Worm (Caenorhabditis elegans): ENCODE data around the gene tni-4.
"Not testable (repeated sequence)": the region's sequence is repeated elsewhere in the genome, so short reads cannot be mapped to it uniquely, and the experiment has no call there.

Gene tni-4

DNA sequence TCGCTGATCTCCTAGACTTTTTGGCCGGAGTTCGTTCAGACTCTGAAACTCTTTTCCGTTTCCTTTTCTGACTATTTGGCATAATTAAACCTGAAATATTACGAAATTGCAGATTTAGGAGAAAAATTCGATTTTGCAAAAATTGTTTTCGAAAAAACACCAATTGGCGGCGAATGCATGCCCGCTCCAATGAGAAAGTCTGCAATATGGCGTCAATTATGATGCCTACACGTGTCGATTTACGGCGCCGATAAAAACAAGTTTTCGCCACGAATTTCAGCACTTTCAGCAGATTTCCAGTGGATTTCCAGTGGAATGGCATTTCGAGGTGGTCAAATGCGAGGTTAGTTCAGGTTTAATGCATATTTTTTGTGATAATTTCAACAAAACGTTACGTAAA, 5.0 kb downstream of the tni-4 start, which contains the start of the genes Y59E9AL.36 and nbet-1 (continued):
- peak; percentile 12 for TF ChIP-seq ztf-16 (tag; optimal IDR thresholded peaks at IDR 0.05)
- peak; percentile 59 for TF ChIP-seq ceh-18 (tag; optimal IDR thresholded peaks at IDR 0.05)
- TF ChIP-seq pros-1 (tag; optimal IDR thresholded peaks at IDR 0.05), result no peak
- no peak for TF ChIP-seq sdc-2 (tag; optimal IDR thresholded peaks at IDR 0.05)
- peak; percentile 71 for TF ChIP-seq tbx-2 (tag; optimal IDR thresholded peaks at IDR 0.05)
- TF ChIP-seq ceh-31 (tag; optimal IDR thresholded peaks at IDR 0.05), result peak; percentile 54
- no peak for TF ChIP-seq ceh-6 (GFP tag; optimal IDR thresholded peaks at IDR 0.05)
- TF ChIP-seq hlh-6 (tag; optimal IDR thresholded peaks at IDR 0.05), result no peak
- no peak for TF ChIP-seq sox-2 (GFP tag; IDR thresholded peaks at IDR 0.05)
- no peak for TF ChIP-seq hlh-13 (GFP tag; optimal IDR thresholded peaks at IDR 0.05)
- no peak for TF ChIP-seq zip-5 (tag; optimal IDR thresholded peaks at IDR 0.05)
- TF ChIP-seq odd-2 (tag; optimal IDR thresholded peaks at IDR 0.05), result no peak
- TF ChIP-seq rnt-1 (tag; optimal IDR thresholded peaks at IDR 0.05), result no peak
- no peak for TF ChIP-seq C08G9.2 (tag; optimal IDR thresholded peaks at IDR 0.05)
- TF ChIP-seq syd-9 (tag; optimal IDR thresholded peaks at IDR 0.05), result no peak
- no peak for TF ChIP-seq lim-6 (tag; optimal IDR thresholded peaks at IDR 0.05)
- no peak for TF ChIP-seq elt-4 (tag; optimal IDR thresholded peaks at IDR 0.05)
- TF ChIP-seq ceh-14 (tag; optimal IDR thresholded peaks at IDR 0.05), result peak; percentile 6
- TF ChIP-seq che-1 (tag; optimal IDR thresholded peaks at IDR 0.05), result peak; percentile 30
- no peak for TF ChIP-seq C38D4.7 (GFP tag; optimal IDR thresholded peaks at IDR 0.05)
- no peak for TF ChIP-seq nhr-232 (tag; optimal IDR thresholded peaks at IDR 0.05)
- TF ChIP-seq fkh-10 (GFP tag; optimal IDR thresholded peaks at IDR 0.05), result no peak

DNA sequence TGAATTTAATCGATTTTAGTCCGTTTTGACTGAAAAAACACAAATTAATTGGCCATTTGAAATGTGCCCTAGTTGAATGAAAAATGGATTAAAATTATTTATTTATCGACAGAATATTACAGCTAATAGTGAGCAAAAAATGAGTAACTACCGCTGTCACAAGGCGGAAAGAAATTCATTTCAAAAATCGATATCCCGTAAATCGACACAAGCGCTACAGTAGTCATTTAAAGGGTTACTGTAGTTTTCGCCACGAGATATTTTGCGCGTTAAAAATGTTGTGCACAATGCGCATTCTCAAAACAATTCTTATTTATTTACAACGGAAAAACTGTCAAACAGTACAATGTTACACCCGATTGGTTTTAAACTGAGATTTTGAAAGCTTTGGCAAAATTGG, 6.2 kb downstream of the tni-4 start:
- TF ChIP-seq odd-2 (tag; optimal IDR thresholded peaks at IDR 0.05), result no peak
- TF ChIP-seq unc-55 (GFP tag; optimal IDR thresholded peaks at IDR 0.05), result no peak
- TF ChIP-seq mec-3 (tag; optimal IDR thresholded peaks at IDR 0.05; ENCODE audit: borderline replicate concordance), result no peak
- TF ChIP-seq ceh-19 (GFP tag; optimal IDR thresholded peaks at IDR 0.05), result no peak
- TF ChIP-seq unc-3 (GFP tag; conservative IDR thresholded peaks at IDR 0.05), result no peak
- TF ChIP-seq unc-3 (tag; optimal IDR thresholded peaks at IDR 0.05), result no peak
- TF ChIP-seq hlh-30 (tag; optimal IDR thresholded peaks at IDR 0.05; ENCODE audit: insufficient read depth), result no peak

DNA sequence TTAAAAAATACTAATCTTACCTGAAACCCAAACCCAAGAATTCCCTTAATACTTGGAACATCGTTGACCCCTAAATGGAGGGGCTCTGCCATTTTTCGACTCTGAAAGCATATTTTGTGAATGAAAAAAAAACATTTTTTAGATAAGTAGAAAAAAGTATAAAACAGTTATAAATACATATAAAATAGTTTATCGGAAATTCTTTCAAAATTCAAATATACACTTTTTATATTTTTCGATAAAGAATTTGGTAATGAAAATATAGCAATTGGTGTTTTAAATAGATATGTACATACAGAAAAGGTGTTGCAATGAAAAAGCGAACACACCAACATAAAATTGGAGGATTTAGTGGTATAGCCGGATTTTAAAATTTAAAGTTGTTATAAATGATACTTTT, 10.7 kb downstream of the tni-4 start, which contains the start of gene Y59E9AL.4:
Gene Y59E9AL.4, minus strand, starts transcription at position 101 of the 400 bp plus-strand sequence.
- TF ChIP-seq sox-4 (tag; optimal IDR thresholded peaks at IDR 0.05) (no peak), che-1 (tag; optimal IDR thresholded peaks at IDR 0.05) (no peak), fkh-6 (tag; optimal IDR thresholded peaks at IDR 0.05) (no peak), fkh-10 (GFP tag; optimal IDR thresholded peaks at IDR 0.05) (no peak), elt-2 (tag; optimal IDR thresholded peaks at IDR 0.05) (no peak), ref-2 (tag; optimal IDR thresholded peaks at IDR 0.05) (no peak), Y22D7AL.16 (tag; optimal IDR thresholded peaks at IDR 0.05) (no peak)

DNA sequence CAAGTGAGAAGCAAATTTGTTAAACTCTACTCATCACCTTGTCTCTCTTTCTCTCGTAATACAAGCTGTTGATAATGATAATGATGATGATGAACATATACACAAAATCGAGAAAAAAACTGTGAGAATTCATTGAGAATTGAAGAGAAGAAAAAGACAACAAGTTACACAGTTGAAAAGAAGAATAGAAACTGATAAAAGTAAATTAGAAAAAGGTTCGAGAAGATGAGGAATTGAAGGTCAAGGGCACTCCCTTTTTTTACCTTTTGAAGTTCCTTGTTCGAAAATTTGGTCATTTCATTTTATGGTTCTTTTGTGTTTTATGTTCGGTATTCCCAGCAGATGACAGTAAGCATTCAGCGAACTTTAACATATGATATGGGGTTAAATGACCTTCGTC, 12.0 kb downstream of the tni-4 start:
- TF ChIP-seq madf-2 (tag; optimal IDR thresholded peaks at IDR 0.05) (no peak), pha-2 (tag; optimal IDR thresholded peaks at IDR 0.05) (no peak), K02D7.2 (tag; optimal IDR thresholded peaks at IDR 0.05) (no peak), hlh-15 (tag; optimal IDR thresholded peaks at IDR 0.05) (no peak), hlh-6 (tag; optimal IDR thresholded peaks at IDR 0.05) (no peak), sdc-2 (tag; optimal IDR thresholded peaks at IDR 0.05) (no peak)

DNA sequence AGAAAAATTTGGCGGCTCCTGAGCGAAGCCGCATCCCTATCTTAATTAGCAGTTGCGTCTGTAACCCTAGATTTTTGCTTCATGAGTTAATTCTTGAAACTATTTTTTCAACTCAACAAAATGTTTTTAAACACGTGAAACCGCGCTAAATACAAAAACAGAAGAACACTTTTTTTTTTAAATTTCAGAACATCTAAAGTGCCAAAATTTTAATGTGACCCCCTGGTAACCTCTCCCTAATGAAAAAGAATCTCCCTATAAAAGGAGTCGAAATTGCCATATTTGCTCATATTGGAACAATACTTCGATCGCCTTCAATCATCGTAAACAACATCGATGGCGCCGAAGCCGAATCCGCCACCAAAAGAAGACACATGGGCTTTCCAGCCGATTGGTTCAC, 14.1 kb downstream of the tni-4 start, which contains the start of gene nsph-4.2:
Gene nsph-4.2, plus strand, starts transcription at position 301 of the 400 bp plus-strand sequence.
- not testable (repeated sequence) for TF ChIP-seq mec-3 (tag; optimal IDR thresholded peaks at IDR 0.05; ENCODE audit: borderline replicate concordance); F13H6.1 (tag; optimal IDR thresholded peaks at IDR 0.05); nhr-232 (tag; optimal IDR thresholded peaks at IDR 0.05)
